Worm (Caenorhabditis elegans) whole organism, mixed stage, embryonic: ENCODE measurements around the gene T19D12.1.
A peak's percentile ranks its signal among the peaks of the same experiment; 100 is the strongest.

ENCODE experiments used
- M03D4.4 ChIP-seq: sonication (generic microtip); optimal IDR thresholded peaks from 2 replicates; lab custom pipeline; 2017; ENCODE audit warnings: mild to moderate bottlenecking, missing genetic modification characterization, missing compliant biosample characterization
- bed-3 ChIP-seq: fragments of 200-800 bp; sonication (Bioruptor generic); optimal IDR thresholded peaks from 3 replicates; lab custom pipeline; 2018; ENCODE audit warnings: mild to moderate bottlenecking, missing genetic modification characterization, moderate library complexity, missing compliant biosample characterization
- blmp-1 ChIP-seq: fragments of 150-350 bp; optimal IDR thresholded peaks from 2 replicates; lab custom pipeline; 2014; ENCODE audit warnings: missing biosample characterization, missing genetic modification characterization
- ceh-39 ChIP-seq: fragments of 150-350 bp; optimal IDR thresholded peaks from 2 replicates; lab custom pipeline; 2014; ENCODE audit warnings: missing biosample characterization, missing genetic modification characterization
- ceh-43 ChIP-seq: fragments of 200-800 bp; sonication (Bioruptor generic); optimal IDR thresholded peaks from 2 replicates; lab custom pipeline; 2018; ENCODE audit warnings: mild to moderate bottlenecking, missing genetic modification characterization, moderate library complexity, missing compliant biosample characterization
- ceh-83 ChIP-seq: fragments of 200-800 bp; sonication (Bioruptor generic); optimal IDR thresholded peaks from 2 replicates; lab custom pipeline; 2018; ENCODE audit warnings: mild to moderate bottlenecking, missing genetic modification characterization, missing compliant biosample characterization
- ces-1 ChIP-seq: fragments of 150-350 bp; optimal IDR thresholded peaks from 2 replicates; lab custom pipeline; 2014; ENCODE audit warnings: missing biosample characterization, missing genetic modification reagents, missing genetic modification characterization
- cnd-1 ChIP-seq: fragments of 200-800 bp; sonication (Bioruptor generic); optimal IDR thresholded peaks from 2 replicates; lab custom pipeline; 2018; ENCODE audit warnings: mild to moderate bottlenecking, missing genetic modification characterization, missing compliant biosample characterization
- drap-1 ChIP-seq: fragments of 200-800 bp; sonication (Bioruptor generic); optimal IDR thresholded peaks from 3 replicates; lab custom pipeline; 2018; ENCODE audit warnings: mild to moderate bottlenecking, missing genetic modification characterization, missing compliant biosample characterization
- elt-1 ChIP-seq: sonication (generic microtip); optimal IDR thresholded peaks from 2 replicates; lab custom pipeline; 2017; ENCODE audit warnings: missing genetic modification characterization, mild to moderate bottlenecking, missing compliant biosample characterization, antibody characterized with exemption, moderate library complexity, borderline replicate concordance; ENCODE audit not compliant: insufficient read depth
- flh-1 ChIP-seq: fragments of 200-800 bp; sonication (Bioruptor generic); optimal IDR thresholded peaks from 2 replicates; lab custom pipeline; 2018; ENCODE audit warnings: mild to moderate bottlenecking, missing genetic modification characterization, moderate library complexity, missing compliant biosample characterization
- ham-2 ChIP-seq: fragments of 200-800 bp; sonication (Bioruptor generic); optimal IDR thresholded peaks from 2 replicates; lab custom pipeline; 2018; ENCODE audit warnings: mild to moderate bottlenecking, missing genetic modification characterization, missing compliant biosample characterization
- hlh-1 ChIP-seq: fragments of 150-350 bp; optimal IDR thresholded peaks from 2 replicates; lab custom pipeline; 2014; ENCODE audit warnings: missing biosample characterization, missing genetic modification reagents, missing genetic modification characterization
- lin-13 ChIP-seq: fragments of 150-350 bp; optimal IDR thresholded peaks from 2 replicates; lab custom pipeline; 2014; ENCODE audit warnings: missing biosample characterization, missing genetic modification characterization
- lin-32 ChIP-seq: fragments of 200-800 bp; sonication (Bioruptor generic); optimal IDR thresholded peaks from 2 replicates; lab custom pipeline; 2018; ENCODE audit warnings: mild to moderate bottlenecking, missing genetic modification characterization, missing compliant biosample characterization
- lsy-2 ChIP-seq: fragments of 150-350 bp; optimal IDR thresholded peaks from 2 replicates; lab custom pipeline; 2014; ENCODE audit warnings: missing biosample characterization, missing genetic modification characterization
- mls-2 ChIP-seq: sonication (generic microtip); optimal IDR thresholded peaks from 2 replicates; lab custom pipeline; 2016; ENCODE audit warnings: mild to moderate bottlenecking, missing genetic modification characterization, moderate library complexity, missing compliant biosample characterization
- nhr-12 ChIP-seq: fragments of 150-350 bp; optimal IDR thresholded peaks from 2 replicates; lab custom pipeline; 2014; ENCODE audit warnings: missing biosample characterization, missing genetic modification characterization
- nhr-2 ChIP-seq: fragments of 150-350 bp; optimal IDR thresholded peaks from 2 replicates; lab custom pipeline; 2014; ENCODE audit warnings: missing biosample characterization, missing genetic modification characterization
- nhr-237 ChIP-seq: fragments of 150-350 bp; optimal IDR thresholded peaks from 2 replicates; lab custom pipeline; 2014; ENCODE audit warnings: missing biosample characterization, missing genetic modification characterization
- nhr-28 ChIP-seq: fragments of 150-350 bp; optimal IDR thresholded peaks from 2 replicates; lab custom pipeline; 2014; ENCODE audit warnings: missing biosample characterization, missing genetic modification characterization
- nhr-76 ChIP-seq: sonication (generic microtip); optimal IDR thresholded peaks from 2 replicates; lab custom pipeline; 2017; ENCODE audit warnings: missing biosample characterization, missing genetic modification characterization
- sem-2 ChIP-seq: fragments of 200-800 bp; sonication (Bioruptor generic); optimal IDR thresholded peaks from 2 replicates; lab custom pipeline; 2018; ENCODE audit warnings: mild to moderate bottlenecking, missing genetic modification characterization, missing compliant biosample characterization
- snpc-4 ChIP-seq: fragments of 150-350 bp; optimal IDR thresholded peaks from 2 replicates; lab custom pipeline; 2014; ENCODE audit warnings: missing biosample characterization, missing genetic modification characterization
- sptf-1 ChIP-seq: sonication (generic microtip); optimal IDR thresholded peaks from 2 replicates; lab custom pipeline; 2017; ENCODE audit warnings: mild to moderate bottlenecking, missing genetic modification characterization, moderate library complexity, missing compliant biosample characterization
- tbx-8 ChIP-seq: fragments of 200-800 bp; sonication (Bioruptor generic); optimal IDR thresholded peaks from 2 replicates; lab custom pipeline; 2018; ENCODE audit warnings: mild to moderate bottlenecking, missing genetic modification characterization, moderate library complexity, missing compliant biosample characterization
- unc-39 ChIP-seq: fragments of 150-350 bp; optimal IDR thresholded peaks from 2 replicates; lab custom pipeline; 2014; ENCODE audit warnings: missing biosample characterization, missing genetic modification characterization
- unc-62 ChIP-seq: fragments of 150-350 bp; optimal IDR thresholded peaks from 2 replicates; lab custom pipeline; 2014; ENCODE audit warnings: missing biosample characterization, missing genetic modification reagents, missing genetic modification characterization
- zip-8 ChIP-seq: fragments of 150-350 bp; optimal IDR thresholded peaks from 2 replicates; lab custom pipeline; 2014; ENCODE audit warnings: missing biosample characterization, missing genetic modification characterization
- ztf-11 ChIP-seq: fragments of 150-350 bp; optimal IDR thresholded peaks from 2 replicates; lab custom pipeline; 2014; ENCODE audit warnings: missing biosample characterization, missing genetic modification characterization

Gene T19D12.1

DNA sequence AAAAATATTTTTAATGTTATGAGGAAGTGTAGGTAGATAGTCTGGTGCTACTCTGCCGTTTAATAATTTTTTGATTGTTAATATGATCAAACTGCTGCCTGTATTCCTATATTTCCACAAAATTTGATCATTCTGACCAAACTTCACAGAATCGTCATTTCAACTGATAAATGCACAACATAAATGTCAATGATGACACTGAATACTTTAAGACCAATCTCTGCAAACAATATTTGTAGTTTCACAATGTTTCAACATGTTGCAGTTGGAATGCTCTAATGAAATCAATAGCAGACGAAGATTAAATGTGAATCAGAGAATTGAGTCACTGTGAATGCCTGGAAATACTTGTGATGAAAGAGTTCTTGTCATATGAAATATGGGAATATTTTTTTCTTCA, 36.9 kb upstream of the T19D12.1 start:
- no peak for TF ChIP-seq M03D4.4 (tag; lab: Kevin White, UChicago)
- no peak for TF ChIP-seq hlh-1
- TF ChIP-seq nhr-237 = no peak
- no peak for TF ChIP-seq ham-2 (GFP tag; lab: Kevin White, UChicago)
- TF ChIP-seq nhr-76 = no peak
- TF ChIP-seq ceh-43 (GFP tag; lab: Kevin White, UChicago) = no peak
- no peak for TF ChIP-seq snpc-4
- no peak for TF ChIP-seq nhr-2
- no peak for TF ChIP-seq lin-13

ce11 chrII:6630811-6631210, 35.9 kb upstream of the T19D12.1 start, which contains the start of gene T19D12.4:
TSS of gene T19D12.4 (plus strand) at chrII:6631105.
- TF ChIP-seq tbx-8 (GFP tag; lab: Kevin White, UChicago) = no peak
- TF ChIP-seq nhr-76 = no peak
- no peak for TF ChIP-seq blmp-1 (tag; lab: Kevin White, UChicago)
- TF ChIP-seq nhr-2 = no peak
- TF ChIP-seq ztf-11 = no peak
- no peak for TF ChIP-seq sem-2
- TF ChIP-seq lsy-2 = no peak
- TF ChIP-seq elt-1 (tag; lab: Kevin White, UChicago) = no peak
- no peak for TF ChIP-seq lin-13
- no peak for TF ChIP-seq snpc-4
- TF ChIP-seq nhr-12 = no peak
- no peak for TF ChIP-seq flh-1 (GFP tag; lab: Kevin White, UChicago)
- TF ChIP-seq, all 35 proteins: peak for 0

- TF ChIP-seq cnd-1 (tag; lab: Kevin White, UChicago) = no peak
Observed at ce11 chrII:6631995-6632394, 34.7 kb upstream of the T19D12.1 start.

- TF ChIP-seq nhr-12 (no peak), sptf-1 (no peak), mls-2 (no peak), snpc-4 (no peak), nhr-76 (no peak), unc-62 (no peak), zip-8 (tag; lab: Kevin White, UChicago) (no peak), ceh-83 (no peak), nhr-28 (tag; lab: Kevin White, UChicago) (no peak)
- TF ChIP-seq, all 35 proteins: peak for 0
Observed at ce11 chrII:6636136-6636535, 30.6 kb upstream of the T19D12.1 start, which contains the start of gene T19D12.5. TSS of gene T19D12.5 (minus strand) at chrII:6636236.

DNA sequence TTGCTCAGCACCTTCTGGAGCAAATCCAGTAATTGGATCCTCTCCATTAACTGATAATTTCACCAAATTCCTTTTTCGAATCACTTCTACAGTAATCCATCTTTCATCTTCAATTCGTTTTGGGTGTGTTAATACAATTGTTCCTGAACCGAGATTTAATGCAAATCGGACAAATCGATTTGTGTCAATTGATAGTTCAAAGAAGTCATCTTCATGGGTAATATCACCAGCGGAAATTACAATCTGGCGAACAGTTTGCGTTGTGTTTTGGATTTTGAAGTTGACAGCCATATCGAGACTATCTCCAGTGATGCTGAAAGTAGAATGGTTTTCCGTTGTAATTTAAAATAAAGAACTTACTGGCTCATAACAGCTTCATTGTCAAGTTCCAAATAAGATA, 28.8 kb upstream of the T19D12.1 start:
- no peak for TF ChIP-seq nhr-28 (tag; lab: Kevin White, UChicago)
- no peak for TF ChIP-seq lin-32
- TF ChIP-seq unc-39 = no peak
- no peak for TF ChIP-seq blmp-1 (tag; lab: Kevin White, UChicago)
- TF ChIP-seq sem-2 = no peak
- TF ChIP-seq ceh-43 (GFP tag; lab: Kevin White, UChicago) = no peak
- TF ChIP-seq ceh-39 (tag; lab: Kevin White, UChicago) = no peak
- TF ChIP-seq bed-3 (GFP tag; lab: Kevin White, UChicago) = no peak
- TF ChIP-seq drap-1 (GFP tag; lab: Kevin White, UChicago) = no peak

- TF ChIP-seq ces-1 (GFP tag; lab: Kevin White, UChicago) (peak; percentile 77), ceh-83 (no peak)
Observed at ce11 chrII:6642180-6642579, 24.5 kb upstream of the T19D12.1 start.

DNA sequence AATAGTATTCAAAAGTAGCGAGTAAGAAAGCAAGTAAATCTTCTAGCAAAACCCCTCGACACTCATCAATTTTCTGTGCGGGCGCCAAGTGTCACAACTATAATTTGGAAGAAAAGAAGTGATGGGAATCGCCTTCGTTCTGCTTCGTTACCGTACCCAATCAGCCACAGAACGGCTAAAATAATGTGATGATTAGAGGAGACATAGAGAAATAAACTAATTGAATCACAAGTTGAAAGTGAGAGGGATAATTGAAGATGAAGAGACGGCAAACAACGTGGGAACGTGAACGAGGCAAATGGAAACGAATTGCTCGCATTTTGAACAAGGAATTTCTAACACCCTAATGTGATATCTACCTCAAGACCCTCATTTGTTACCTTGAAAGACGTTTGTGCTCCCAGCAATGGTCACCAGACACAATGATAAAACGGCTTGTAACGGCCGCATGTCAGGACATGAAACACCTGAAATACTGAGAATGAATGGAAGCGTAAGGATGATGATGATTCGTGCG, 24.0 kb upstream of the T19D12.1 start, which contains the start of gene T19D12.6:
Gene T19D12.6, minus strand, starts transcription at position 467 of the 517 bp plus-strand sequence.
- TF ChIP-seq ces-1 (GFP tag; lab: Kevin White, UChicago) (peak; percentile 58), nhr-76 (no peak)
